Worm (Caenorhabditis elegans) whole organism, L1 larva: ENCODE measurements around the gene str-248.

Source experiments
- C16A3.4 ChIP-seq: fragments of 150-350 bp; optimal IDR thresholded peaks from 2 replicates; lab custom pipeline; 2014; ENCODE audit warnings: missing biosample characterization, missing genetic modification characterization
- F16B12.6 ChIP-seq: fragments of 150-350 bp; optimal IDR thresholded peaks from 2 replicates; lab custom pipeline; 2014; ENCODE audit warnings: missing biosample characterization, missing genetic modification characterization
- aly-2 ChIP-seq: fragments of 150-350 bp; optimal IDR thresholded peaks from 2 replicates; lab custom pipeline; 2014; ENCODE audit warnings: missing biosample characterization, missing genetic modification characterization
- blmp-1 ChIP-seq: fragments of 150-350 bp; optimal IDR thresholded peaks from 2 replicates; lab custom pipeline; 2014; ENCODE audit warnings: missing biosample characterization, missing genetic modification characterization
- ceh-82 ChIP-seq, 3 experiments: fragments of 150-350 bp in 1 of 3; sonication (generic microtip) in 2 of 3; optimal IDR thresholded peaks; 2 replicates each; lab custom pipeline; 2014 to 2017; ENCODE audit warnings: missing biosample characterization in 3 of 3, missing genetic modification characterization in 3 of 3
- ceh-90 ChIP-seq: sonication (generic microtip); optimal IDR thresholded peaks from 2 replicates; lab custom pipeline; 2016; ENCODE audit warnings: missing genetic modification characterization, missing compliant biosample characterization
- dpl-1 ChIP-seq, 3 experiments: fragments of 150-350 bp in 2 of 3; sonication (generic microtip) in 1 of 3; optimal IDR thresholded peaks; 2 replicates each; lab custom pipeline; 2014 to 2017; ENCODE audit warnings: missing biosample characterization in 3 of 3, missing genetic modification characterization in 3 of 3, missing genetic modification reagents in 3 of 3
- efl-1 ChIP-seq, 4 experiments: fragments of 150-350 bp; optimal IDR thresholded peaks in 3 of 4; peaks in 1 of 4; 1 replicate in 1 of 4; 2 replicates in 3 of 4; lab custom pipeline; 2014; ENCODE audit warnings: missing biosample characterization in 2 of 4, missing genetic modification characterization in 2 of 4, missing genetic modification reagents in 2 of 4
- elt-3 ChIP-seq, 6 experiments: fragments of 150-350 bp in 1 of 6; sonication (generic microtip); optimal IDR thresholded peaks; 2 replicates each; lab custom pipeline; 2017 to 2018; ENCODE audit warnings: missing biosample characterization in 6 of 6, missing genetic modification characterization in 6 of 6, inconsistent platforms in 1 of 6
- fos-1 ChIP-seq: fragments of 150-350 bp; optimal IDR thresholded peaks from 2 replicates; lab custom pipeline; 2014; ENCODE audit warnings: missing biosample characterization, missing genetic modification characterization
- isw-1 ChIP-seq: fragments of 200-800 bp; sonication (Bioruptor generic); IDR thresholded peaks from 2 replicates; pipeline ENCODE4 v1.3.6; 2022; ENCODE audit warnings: missing genetic modification characterization, missing compliant biosample characterization
- lin-13 ChIP-seq: fragments of 150-350 bp; optimal IDR thresholded peaks from 2 replicates; lab custom pipeline; 2014; ENCODE audit warnings: missing biosample characterization, missing genetic modification reagents, missing genetic modification characterization
- lin-15B ChIP-seq: fragments of 150-350 bp; sonication (generic microtip); optimal IDR thresholded peaks from 3 replicates; lab custom pipeline; 2014; ENCODE audit warnings: missing biosample characterization, missing genetic modification characterization
- lin-35 ChIP-seq, 2 experiments: fragments of 150-350 bp; optimal IDR thresholded peaks; 2 replicates each; lab custom pipeline; 2014; ENCODE audit warnings: missing biosample characterization in 2 of 2, missing genetic modification characterization in 2 of 2, missing genetic modification reagents in 2 of 2
- lsy-2 ChIP-seq, 2 experiments: fragments of 150-350 bp; optimal IDR thresholded peaks; 2 replicates each; lab custom pipeline; 2014; ENCODE audit warnings: missing biosample characterization in 2 of 2, missing genetic modification characterization in 2 of 2
- mab-9 ChIP-seq: fragments of 200-800 bp; sonication (Bioruptor generic); IDR thresholded peaks from 2 replicates; pipeline ENCODE4 v1.3.6; 2022; ENCODE audit warnings: missing genetic modification reagents, missing genetic modification characterization, missing compliant biosample characterization
- mdl-1 ChIP-seq, 2 experiments: fragments of 150-350 bp; optimal IDR thresholded peaks; 2 replicates each; lab custom pipeline; 2014 to 2017; ENCODE audit warnings: missing biosample characterization in 2 of 2, missing genetic modification characterization in 2 of 2, inconsistent platforms in 1 of 2
- nhr-19 ChIP-seq: fragments of 200-800 bp; sonication (Bioruptor generic); conservative IDR thresholded peaks from 2 replicates; pipeline ENCODE4 v1.3.6; 2022; ENCODE audit warnings: missing genetic modification characterization, missing compliant biosample characterization
- nhr-20 ChIP-seq: sonication (generic microtip); optimal IDR thresholded peaks from 2 replicates; lab custom pipeline; 2016; ENCODE audit warnings: mild to moderate bottlenecking, missing genetic modification characterization, missing compliant biosample characterization
- nhr-47 ChIP-seq: sonication (generic microtip); optimal IDR thresholded peaks from 2 replicates; lab custom pipeline; 2016; ENCODE audit warnings: mild to moderate bottlenecking, missing genetic modification characterization, moderate library complexity, missing compliant biosample characterization
- nhr-71 ChIP-seq: sonication (generic microtip); optimal IDR thresholded peaks from 2 replicates; lab custom pipeline; 2016; ENCODE audit warnings: mild to moderate bottlenecking, missing genetic modification characterization, moderate library complexity, missing compliant biosample characterization
- nhr-85 ChIP-seq: sonication (generic microtip); peaks from one replicate; lab custom pipeline; 2016; ENCODE audit warnings: missing genetic modification characterization, inconsistent platforms, missing compliant biosample characterization
- nhr-90 ChIP-seq: sonication (generic microtip); optimal IDR thresholded peaks from 2 replicates; lab custom pipeline; 2016; ENCODE audit warnings: mild to moderate bottlenecking, missing genetic modification characterization, missing compliant biosample characterization; ENCODE audit not compliant: poor library complexity
- pqm-1 ChIP-seq: sonication (generic microtip); optimal IDR thresholded peaks from 3 replicates; lab custom pipeline; 2017; ENCODE audit warnings: missing biosample characterization, missing genetic modification characterization
- rnt-1 ChIP-seq: sonication (generic microtip); optimal IDR thresholded peaks from 2 replicates; lab custom pipeline; 2016; ENCODE audit warnings: mild to moderate bottlenecking, missing genetic modification characterization, moderate library complexity, missing compliant biosample characterization
- skn-1 ChIP-seq: fragments of 150-350 bp; optimal IDR thresholded peaks from 2 replicates; lab custom pipeline; 2014; ENCODE audit warnings: missing biosample characterization, missing genetic modification characterization
- snpc-4 ChIP-seq: fragments of 150-350 bp; optimal IDR thresholded peaks from 2 replicates; lab custom pipeline; 2014; ENCODE audit warnings: missing biosample characterization, missing genetic modification characterization
- snu-23 ChIP-seq: sonication (generic microtip); optimal IDR thresholded peaks from 2 replicates; lab custom pipeline; 2016; ENCODE audit warnings: missing genetic modification characterization, missing compliant biosample characterization
- swsn-7 ChIP-seq: sonication (generic microtip); optimal IDR thresholded peaks from 2 replicates; lab custom pipeline; 2016; ENCODE audit warnings: missing genetic modification characterization, missing compliant biosample characterization
- tbx-2 ChIP-seq: sonication (generic microtip); optimal IDR thresholded peaks from 2 replicates; lab custom pipeline; 2016; ENCODE audit warnings: missing genetic modification characterization, missing compliant biosample characterization
- unc-130 ChIP-seq: fragments of 150-350 bp; optimal IDR thresholded peaks from 2 replicates; lab custom pipeline; 2017; ENCODE audit warnings: missing biosample characterization, missing genetic modification characterization, inconsistent platforms
- vab-15 ChIP-seq: sonication (generic microtip); optimal IDR thresholded peaks from 2 replicates; lab custom pipeline; 2017; ENCODE audit warnings: missing genotype, mild to moderate bottlenecking, missing genetic modification characterization, missing compliant biosample characterization
- xbp-1 ChIP-seq: sonication (generic microtip); optimal IDR thresholded peaks from 2 replicates; lab custom pipeline; 2016; ENCODE audit warnings: missing genetic modification characterization, missing compliant biosample characterization

The str-248 gene

ce11 chrV:15585744-15586143, 43.7 kb downstream of the str-248 start:
- TF ChIP-seq rnt-1 (tag; lab: Kevin White, UChicago) (peak; percentile 33), lsy-2 (tag; optimal IDR thresholded peaks at IDR 0.05; lab: Kevin White, UChicago) (peak in 1 of 2 experiments; percentile 5)
- TF ChIP-seq, all 84 proteins: peak for 2; not testable (repeated sequence) for 82

- TF ChIP-seq efl-1 (optimal IDR thresholded peaks at IDR 0.05; lab: Kevin White, UChicago) = peak; percentile 44 to 94
- peak; percentile 93 to 99 for TF ChIP-seq efl-1 (GFP tag; optimal IDR thresholded peaks at IDR 0.05 in 1 of 2; lab: Kevin White, UChicago)
- TF ChIP-seq lin-35 (GFP tag; optimal IDR thresholded peaks at IDR 0.05; lab: Kevin White, UChicago) = peak; percentile 95 to 98
- TF ChIP-seq nhr-19 (GFP tag; lab: Robert Waterston, UW) = peak; percentile 58
- peak; percentile 49 for TF ChIP-seq nhr-85
- TF ChIP-seq nhr-90 (tag; lab: Kevin White, UChicago) = peak; percentile 40
- peak; percentile 41 for TF ChIP-seq fos-1
- TF ChIP-seq nhr-71 = peak; percentile 63
- TF ChIP-seq nhr-20 (tag; lab: Kevin White, UChicago) = peak; percentile 14
- peak; percentile 40 for TF ChIP-seq isw-1 (GFP tag; lab: Robert Waterston, UW)
- no peak for TF ChIP-seq vab-15
- TF ChIP-seq elt-3 (tag; optimal IDR thresholded peaks at IDR 0.05; lab: Kevin White, UChicago) = no peak
- TF ChIP-seq unc-130 (tag; lab: Kevin White, UChicago) = peak; percentile 46
- TF ChIP-seq tbx-2 (tag; lab: Kevin White, UChicago) = peak; percentile 27
- TF ChIP-seq F16B12.6 (tag; lab: Kevin White, UChicago) = peak; percentile 4
- peak; percentile 56 for TF ChIP-seq snu-23
- TF ChIP-seq pqm-1 (tag; lab: Kevin White, UChicago) = no peak
- TF ChIP-seq skn-1 = peak; percentile 76
- TF ChIP-seq lin-15B (tag; lab: Kevin White, UChicago) = no peak
- TF ChIP-seq dpl-1 (GFP tag; optimal IDR thresholded peaks at IDR 0.05; lab: Kevin White, UChicago) = peak; percentile 91 to 96 (median 93)
- no peak for TF ChIP-seq mab-9 (GFP tag; lab: Robert Waterston, UW)
- TF ChIP-seq C16A3.4 (tag; lab: Kevin White, UChicago) = peak; percentile 44
- peak; percentile 67 to 80 for TF ChIP-seq lsy-2 (tag; optimal IDR thresholded peaks at IDR 0.05; lab: Kevin White, UChicago)
- peak in 2 of 3 experiments; percentile 25 to 46 for TF ChIP-seq ceh-82 (tag; optimal IDR thresholded peaks at IDR 0.05; lab: Kevin White, UChicago)
- TF ChIP-seq xbp-1 (tag; lab: Kevin White, UChicago) = peak; percentile 52
- no peak for TF ChIP-seq aly-2 (tag; lab: Kevin White, UChicago)
- TF ChIP-seq ceh-90 = no peak
- peak; percentile 59 for TF ChIP-seq rnt-1 (tag; lab: Kevin White, UChicago)
- peak; percentile 43 for TF ChIP-seq lin-13
- TF ChIP-seq swsn-7 (tag; lab: Kevin White, UChicago) = peak; percentile 46
- TF ChIP-seq blmp-1 (tag; lab: Kevin White, UChicago) = peak; percentile 53
- TF ChIP-seq nhr-47 (tag; lab: Kevin White, UChicago) = peak; percentile 57
- TF ChIP-seq snpc-4 = peak; percentile 40
- peak in 1 of 2 experiments; percentile 15 for TF ChIP-seq mdl-1 (tag; optimal IDR thresholded peaks at IDR 0.05; lab: Kevin White, UChicago)
Measured at ce11 chrV:15578386-15578785, 51.1 kb downstream of the str-248 start, which contains the start of gene F28F8.9. Gene F28F8.9 (minus strand): TSS chrV:15578673.
